Fruit fly (Drosophila melanogaster) S2 (cell line): ENCODE data around the gene Pde1c.

Source experiments
- CG8478 ChIP-seq: fragments of >200 bp; optimal IDR thresholded peaks from 2 replicates; lab custom pipeline; 2018
- CTCF ChIP-seq, 2 experiments: fragments of >200 bp; optimal IDR thresholded peaks; 2 replicates each; lab custom pipeline; 2018

- no peak for TF ChIP-seq CTCF (optimal IDR thresholded peaks at IDR 0.05; lab: Kevin White, UChicago)
- no peak for TF ChIP-seq CG8478 (lab: Kevin White, UChicago)
Measured at dm6 chr2L:11837413-11837812, 91.0 kb downstream of the Pde1c start, which contains the start of gene Sfp33A2.
